Worm (Caenorhabditis elegans) whole organism, L2 larva: ENCODE measurements around the gene flp-15.

Source experiments
- ZK546.5 ChIP-seq: sonication (generic microtip); optimal IDR thresholded peaks from 2 replicates; lab custom pipeline; 2017; ENCODE audit warnings: missing biosample characterization, missing genetic modification characterization
- elt-3 ChIP-seq: sonication (generic microtip); optimal IDR thresholded peaks from 2 replicates; lab custom pipeline; 2017; ENCODE audit warnings: missing biosample characterization, missing genetic modification characterization
- mdl-1 ChIP-seq, 2 experiments: fragments of 150-350 bp in 1 of 2; sonication (generic microtip) in 1 of 2; optimal IDR thresholded peaks; 2 replicates each; lab custom pipeline; 2017; ENCODE audit warnings: missing biosample characterization in 2 of 2, missing genetic modification characterization in 2 of 2
- nhr-237 ChIP-seq: fragments of 150-350 bp; optimal IDR thresholded peaks from 2 replicates; lab custom pipeline; 2014; ENCODE audit warnings: missing biosample characterization, missing genetic modification characterization
- zag-1 ChIP-seq: fragments of 150-350 bp; optimal IDR thresholded peaks from 2 replicates; lab custom pipeline; 2014; ENCODE audit warnings: missing biosample characterization, missing genetic modification characterization
- ztf-11 ChIP-seq: sonication (generic microtip); optimal IDR thresholded peaks from 2 replicates; lab custom pipeline; 2017; ENCODE audit warnings: missing biosample characterization, missing genetic modification characterization

- TF ChIP-seq ztf-11 (tag; lab: Kevin White, UChicago) (no peak), mdl-1 (tag; optimal IDR thresholded peaks at IDR 0.05; lab: Kevin White, UChicago) (no peak), ZK546.5 (tag; lab: Kevin White, UChicago) (no peak), zag-1 (tag; lab: Kevin White, UChicago) (peak; percentile 19), elt-3 (tag; lab: Kevin White, UChicago) (no peak), nhr-237 (tag; lab: Kevin White, UChicago) (no peak)
These were observed 31.8 kb downstream of the flp-15 start for ce11 chrIII:13635730-13636360.
